Fruit fly (Drosophila melanogaster) whole organism, embryonic: Measurements from ENCODE around the gene CG14282.

Experiments used
- Bdp1 ChIP-seq: fragments of 200-800 bp; sonication (Bioruptor generic); optimal IDR thresholded peaks from 3 replicates; lab custom pipeline; 2016; ENCODE audit warnings: missing biosample characterization, missing genetic modification characterization
- CG10274 ChIP-seq: fragments of 200-800 bp; sonication (Bioruptor generic); optimal IDR thresholded peaks from 3 replicates; lab custom pipeline; 2017; ENCODE audit warnings: missing biosample characterization, mild to moderate bottlenecking, missing genetic modification characterization
- CG10366 ChIP-seq: fragments of 200-800 bp; sonication (Bioruptor generic); IDR thresholded peaks from 2 replicates; pipeline ENCODE4 v1.3.6; 2022; ENCODE audit warnings: missing biosample characterization, missing genetic modification characterization
- CG10462 ChIP-seq: fragments of 200-800 bp; sonication (Bioruptor generic); optimal IDR thresholded peaks from 2 replicates; lab custom pipeline; 2016; ENCODE audit warnings: missing biosample characterization, missing genetic modification characterization
- CG10654 ChIP-seq: fragments of 200-800 bp; sonication (Bioruptor generic); optimal IDR thresholded peaks from 2 replicates; lab custom pipeline; 2016; ENCODE audit warnings: missing biosample characterization, missing genetic modification characterization
- CG11695 ChIP-seq: fragments of 200-800 bp; sonication (Bioruptor generic); IDR thresholded peaks from 3 replicates; pipeline ENCODE4 v1.3.6; 2022; ENCODE audit warnings: missing biosample characterization, missing genetic modification characterization
- CG12391 ChIP-seq: fragments of 200-800 bp; sonication (Bioruptor generic); optimal IDR thresholded peaks from 3 replicates; lab custom pipeline; 2018; ENCODE audit warnings: missing biosample characterization, mild to moderate bottlenecking, missing genetic modification characterization, moderate library complexity
- CG13894 ChIP-seq: fragments of 200-800 bp; sonication (Bioruptor generic); optimal IDR thresholded peaks from 3 replicates; lab custom pipeline; 2018; ENCODE audit warnings: missing biosample characterization, mild to moderate bottlenecking, missing genetic modification characterization, moderate library complexity
- CG16863 ChIP-seq: fragments of 200-800 bp; sonication (Bioruptor generic); optimal IDR thresholded peaks from 3 replicates; lab custom pipeline; 2016; ENCODE audit warnings: missing biosample characterization, missing genetic modification characterization
- CG18476 ChIP-seq: fragments of 200-800 bp; sonication (Bioruptor generic); optimal IDR thresholded peaks from 2 replicates; lab custom pipeline; 2016; ENCODE audit warnings: missing biosample characterization, mild to moderate bottlenecking, missing genetic modification characterization
- CG6854 ChIP-seq: fragments of 200-800 bp; sonication (Bioruptor generic); optimal IDR thresholded peaks from 3 replicates; lab custom pipeline; 2017; ENCODE audit warnings: missing biosample characterization, mild to moderate bottlenecking, missing genetic modification characterization
- CG7745 ChIP-seq: fragments of 200-800 bp; sonication (Bioruptor generic); optimal IDR thresholded peaks from 2 replicates; lab custom pipeline; 2018; ENCODE audit warnings: missing biosample characterization, mild to moderate bottlenecking, missing genetic modification characterization, moderate library complexity
- CG7786 ChIP-seq: fragments of 200-800 bp; sonication (Bioruptor generic); optimal IDR thresholded peaks from 2 replicates; lab custom pipeline; 2016; ENCODE audit warnings: missing biosample characterization, missing genetic modification characterization
- CG9215 ChIP-seq: fragments of 200-800 bp; sonication (Bioruptor generic); IDR thresholded peaks from 2 replicates; pipeline ENCODE4 v1.3.6; 2022; ENCODE audit warnings: missing biosample characterization, missing genetic modification characterization
- CG9437 ChIP-seq: fragments of 200-800 bp; sonication (Bioruptor generic); optimal IDR thresholded peaks from 2 replicates; lab custom pipeline; 2018; ENCODE audit warnings: missing biosample characterization, mild to moderate bottlenecking, missing genetic modification characterization
- Dad ChIP-seq: fragments of 200-800 bp; sonication (Bioruptor generic); optimal IDR thresholded peaks from 3 replicates; lab custom pipeline; 2016; ENCODE audit warnings: missing biosample characterization, missing genetic modification characterization
- Dll ChIP-seq: fragments of 200-800 bp; sonication (Bioruptor generic); IDR thresholded peaks from 4 replicates; pipeline ENCODE4 v1.3.6; 2022; ENCODE audit warnings: missing biosample characterization, missing genetic modification characterization; ENCODE audit not compliant: partially characterized antibody
- ERR ChIP-seq: fragments of 200-800 bp; sonication (Bioruptor generic); optimal IDR thresholded peaks from 2 replicates; lab custom pipeline; 2016; ENCODE audit warnings: missing biosample characterization, missing genetic modification characterization
- Eip74EF ChIP-seq, 2 experiments: fragments of 200-800 bp in 1 of 2; fragments of >200 bp in 1 of 2; sonication (Bioruptor generic) in 1 of 2; optimal IDR thresholded peaks; 2 replicates each; lab custom pipeline; 2017 to 2019; ENCODE audit warnings: missing biosample characterization in 2 of 2, missing genetic modification characterization in 2 of 2, mild to moderate bottlenecking in 1 of 2, moderate library complexity in 1 of 2
- GATAe ChIP-seq: fragments of 200-800 bp; sonication (Bioruptor generic); conservative IDR thresholded peaks from 2 replicates; pipeline ENCODE4 v1.3.6; 2022; ENCODE audit warnings: missing biosample characterization, missing genetic modification characterization
- H2.0 ChIP-seq: fragments of 200-800 bp; sonication (Bioruptor generic); IDR thresholded peaks from 2 replicates; pipeline ENCODE4 v1.3.6; 2022; ENCODE audit warnings: missing biosample characterization, missing genetic modification characterization
- Hr51 ChIP-seq, 2 experiments: fragments of 200-800 bp; sonication (Bioruptor generic); optimal IDR thresholded peaks; 2 replicates in 1 of 2; 3 replicates in 1 of 2; lab custom pipeline; 2016 to 2018; ENCODE audit warnings: missing biosample characterization in 2 of 2, missing genetic modification characterization in 2 of 2, mild to moderate bottlenecking in 1 of 2, moderate library complexity in 1 of 2
- Hr78 ChIP-seq, 2 experiments: fragments of 200-800 bp in 1 of 2; fragments of >200 bp in 1 of 2; sonication (Bioruptor generic) in 1 of 2; optimal IDR thresholded peaks; 2 replicates each; lab custom pipeline; 2017 to 2019; ENCODE audit warnings: missing biosample characterization in 2 of 2, missing genetic modification characterization in 2 of 2, mild to moderate bottlenecking in 1 of 2, moderate library complexity in 1 of 2
- Max ChIP-seq: fragments of 200-800 bp; sonication (Bioruptor generic); optimal IDR thresholded peaks from 2 replicates; lab custom pipeline; 2016; ENCODE audit warnings: missing biosample characterization, mild to moderate bottlenecking, missing genetic modification characterization
- Six4 ChIP-seq: fragments of 200-800 bp; sonication (Bioruptor generic); optimal IDR thresholded peaks from 2 replicates; lab custom pipeline; 2016; ENCODE audit warnings: missing biosample characterization, missing genetic modification characterization
- Sox100B ChIP-seq: fragments of 200-800 bp; sonication (Bioruptor generic); optimal IDR thresholded peaks from 3 replicates; lab custom pipeline; 2018; ENCODE audit warnings: missing biosample characterization, mild to moderate bottlenecking, missing genetic modification characterization
- Spps ChIP-seq: fragments of 200-800 bp; sonication (Bioruptor generic); optimal IDR thresholded peaks from 2 replicates; lab custom pipeline; 2018; ENCODE audit warnings: missing biosample characterization, mild to moderate bottlenecking, missing genetic modification characterization
- Ssrp ChIP-seq: fragments of 200-800 bp; sonication (Bioruptor generic); optimal IDR thresholded peaks from 2 replicates; lab custom pipeline; 2018; ENCODE audit warnings: missing biosample characterization, mild to moderate bottlenecking, missing genetic modification characterization, moderate library complexity
- ato ChIP-seq: fragments of 200-800 bp; sonication (Bioruptor generic); IDR thresholded peaks from 2 replicates; pipeline ENCODE4 v1.3.6; 2022; ENCODE audit warnings: missing biosample characterization, missing genetic modification characterization; ENCODE audit not compliant: partially characterized antibody
- az2 ChIP-seq: fragments of 200-800 bp; sonication (Bioruptor generic); optimal IDR thresholded peaks from 3 replicates; lab custom pipeline; 2016; ENCODE audit warnings: missing biosample characterization, missing genetic modification characterization
- cad ChIP-seq: fragments of >200 bp; optimal IDR thresholded peaks from 2 replicates; lab custom pipeline; 2017; ENCODE audit warnings: missing biosample characterization, missing genetic modification characterization
- chn ChIP-seq: fragments of 200-800 bp; sonication (Bioruptor generic); optimal IDR thresholded peaks from 2 replicates; lab custom pipeline; 2016; ENCODE audit warnings: missing biosample characterization, missing genetic modification characterization
- dati ChIP-seq: fragments of 200-800 bp; sonication (Bioruptor generic); IDR thresholded peaks from 2 replicates; pipeline ENCODE4 v1.3.6; 2022; ENCODE audit warnings: missing biosample characterization, missing genetic modification characterization
- dmrt99B ChIP-seq: fragments of 200-800 bp; sonication (Bioruptor generic); optimal IDR thresholded peaks from 2 replicates; lab custom pipeline; 2018; ENCODE audit warnings: missing biosample characterization, mild to moderate bottlenecking, missing genetic modification characterization, moderate library complexity
- gem ChIP-seq: fragments of 200-800 bp; sonication (Bioruptor generic); optimal IDR thresholded peaks from 2 replicates; lab custom pipeline; 2019; ENCODE audit warnings: missing biosample characterization, mild to moderate bottlenecking, missing genetic modification characterization, moderate library complexity
- grn ChIP-seq: fragments of 200-800 bp; sonication (Bioruptor generic); optimal IDR thresholded peaks from 3 replicates; lab custom pipeline; 2017; ENCODE audit warnings: missing biosample characterization, missing genetic modification characterization
- ind ChIP-seq: fragments of 200-800 bp; sonication (Bioruptor generic); optimal IDR thresholded peaks from 3 replicates; lab custom pipeline; 2016; ENCODE audit warnings: missing biosample characterization, missing genetic modification characterization
- inv ChIP-seq: fragments of 200-800 bp; sonication (Bioruptor generic); IDR thresholded peaks from 2 replicates; pipeline ENCODE4 v1.3.6; 2022; ENCODE audit warnings: missing biosample characterization, missing genetic modification characterization; ENCODE audit not compliant: partially characterized antibody
- ken ChIP-seq: fragments of 200-800 bp; sonication (Bioruptor generic); IDR thresholded peaks from 3 replicates; pipeline ENCODE4 v1.3.6; 2022; ENCODE audit warnings: missing biosample characterization, missing genetic modification characterization
- klu ChIP-seq: fragments of 200-800 bp; sonication (Bioruptor generic); IDR thresholded peaks from 2 replicates; pipeline ENCODE4 v1.3.6; 2022; ENCODE audit warnings: missing biosample characterization, missing genetic modification characterization
- maf-S ChIP-seq: fragments of 200-800 bp; sonication (Bioruptor generic); optimal IDR thresholded peaks from 2 replicates; lab custom pipeline; 2016; ENCODE audit warnings: missing biosample characterization, missing genetic modification characterization
- nmo ChIP-seq: fragments of 200-800 bp; sonication (Bioruptor generic); optimal IDR thresholded peaks from 2 replicates; lab custom pipeline; 2018; ENCODE audit warnings: missing biosample characterization, mild to moderate bottlenecking, missing genetic modification characterization, moderate library complexity
- pho ChIP-seq: fragments of 200-800 bp; sonication (Bioruptor generic); optimal IDR thresholded peaks from 2 replicates; lab custom pipeline; 2016; ENCODE audit warnings: missing biosample characterization, missing genetic modification characterization
- psq ChIP-seq: fragments of 200-800 bp; sonication (Bioruptor generic); optimal IDR thresholded peaks from 2 replicates; lab custom pipeline; 2017; ENCODE audit warnings: missing biosample characterization, missing genetic modification characterization
- sc ChIP-seq, 3 experiments: fragments of >200 bp in 2 of 3; fragments of 200-800 bp in 1 of 3; sonication (Bioruptor generic) in 1 of 3; optimal IDR thresholded peaks; 2 replicates in 2 of 3; 3 replicates in 1 of 3; lab custom pipeline; 2017; ENCODE audit warnings: mild to moderate bottlenecking in 1 of 3, missing biosample characterization in 1 of 3, missing genetic modification characterization in 1 of 3, missing genetic modification reagents in 1 of 3
- sqz ChIP-seq: fragments of 200-800 bp; sonication (Bioruptor generic); optimal IDR thresholded peaks from 3 replicates; lab custom pipeline; 2018; ENCODE audit warnings: missing biosample characterization, mild to moderate bottlenecking, missing genetic modification characterization
- ssp ChIP-seq: fragments of 200-800 bp; sonication (Bioruptor generic); IDR thresholded peaks from 2 replicates; pipeline ENCODE4 v1.3.6; 2022; ENCODE audit warnings: missing biosample characterization, missing genetic modification characterization
- ttk ChIP-seq: fragments of 200-800 bp; sonication (Bioruptor generic); IDR thresholded peaks from 2 replicates; pipeline ENCODE4 v2.1.2; 2022; ENCODE audit warnings: missing biosample characterization, missing genetic modification characterization
- unc-4 ChIP-seq: fragments of 200-800 bp; sonication (Bioruptor generic); IDR thresholded peaks from 2 replicates; pipeline ENCODE4 v1.3.6; 2022; ENCODE audit warnings: missing biosample characterization, missing genetic modification characterization; ENCODE audit not compliant: partially characterized antibody
- zen2 ChIP-seq: fragments of 200-800 bp; sonication (Bioruptor generic); IDR thresholded peaks from 3 replicates; pipeline ENCODE4 v1.3.6; 2022; ENCODE audit warnings: missing biosample characterization, missing genetic modification characterization; ENCODE audit not compliant: partially characterized antibody

CG14282 gene

dm6 chr3R:19211778-19212177, 35.0 kb downstream of the CG14282 start, which contains the start of gene cry (continued):
- peak; percentile 17 for TF ChIP-seq chn (GFP tag; lab: Kevin White, UChicago)
- TF ChIP-seq klu (GFP tag; lab: Robert Waterston, UW): no peak
- TF ChIP-seq gem (tag; lab: Kevin White, UChicago): peak; percentile 83
- no peak for TF ChIP-seq unc-4
- peak; percentile 79 for TF ChIP-seq Ssrp (tag; lab: Kevin White, UChicago)
- TF ChIP-seq Hr51 (GFP tag; optimal IDR thresholded peaks at IDR 0.05; lab: Kevin White, UChicago): peak in 1 of 2 experiments; percentile 68
- no peak for TF ChIP-seq zen2
- no peak for TF ChIP-seq CG10274 (GFP tag; lab: Kevin White, UChicago)
- TF ChIP-seq Sox100B: peak; percentile 68
- peak; percentile 10; the same call in 1 of the 2 replicates for TF ChIP-seq ssp (GFP tag; lab: Robert Waterston, UW)
- no peak for TF ChIP-seq grn (GFP tag; lab: Kevin White, UChicago)
- no peak for TF ChIP-seq maf-S (GFP tag; lab: Kevin White, UChicago)
- no peak for TF ChIP-seq psq (GFP tag; lab: Kevin White, UChicago)
- no peak for TF ChIP-seq cad (GFP tag; lab: Kevin White, UChicago)
- no peak for TF ChIP-seq CG13894 (tag; lab: Kevin White, UChicago)
- TF ChIP-seq ERR (GFP tag; lab: Kevin White, UChicago): no peak
- peak; percentile 22 for TF ChIP-seq Spps
- TF ChIP-seq GATAe (GFP tag; lab: Robert Waterston, UW): no peak
- TF ChIP-seq Bdp1: no peak
- peak in 1 of 2 experiments; percentile 27 for TF ChIP-seq Hr78 (GFP tag; optimal IDR thresholded peaks at IDR 0.05; lab: Kevin White, UChicago)
- no peak for TF ChIP-seq Dll (GFP tag; lab: Robert Waterston, UW)
- peak; percentile 67 for TF ChIP-seq CG12391 (tag; lab: Kevin White, UChicago)
- TF ChIP-seq CG9437 (GFP tag; lab: Kevin White, UChicago): peak; percentile 64
- TF ChIP-seq CG11695 (GFP tag; lab: Robert Waterston, UW): 0 out of 3 replicates have a peak, but pooled peaks have one; percentile 47
- TF ChIP-seq Max (GFP tag; lab: Kevin White, UChicago): peak; percentile 39
- no peak for TF ChIP-seq CG6854 (GFP tag; lab: Kevin White, UChicago)
- no peak for TF ChIP-seq CG18476 (GFP tag; lab: Kevin White, UChicago)
- 0 out of 2 replicates have a peak, but pooled peaks have one; percentile 14 for TF ChIP-seq CG9215
- TF ChIP-seq nmo (GFP tag; lab: Kevin White, UChicago): peak; percentile 84
- peak; percentile 56 for TF ChIP-seq az2
- no peak for TF ChIP-seq sqz
- TF ChIP-seq dmrt99B (tag; lab: Kevin White, UChicago): peak; percentile 80
- no peak for TF ChIP-seq H2.0 (GFP tag; lab: Robert Waterston, UW)
- no peak for TF ChIP-seq dati (GFP tag; lab: Robert Waterston, UW)
- TF ChIP-seq sc (optimal IDR thresholded peaks at IDR 0.05; lab: Kevin White, UChicago): no peak
- peak; percentile 67 for TF ChIP-seq sc (GFP tag; optimal IDR thresholded peaks at IDR 0.05; lab: Kevin White, UChicago)
- TF ChIP-seq pho (GFP tag; lab: Kevin White, UChicago): no peak
- peak; percentile 2 for TF ChIP-seq CG10654 (GFP tag; lab: Kevin White, UChicago)
- TF ChIP-seq ttk (GFP tag; lab: Robert Waterston, UW): no peak
- 0 out of 3 replicates have a peak, but pooled peaks have one; percentile 36 for TF ChIP-seq ken (GFP tag; lab: Robert Waterston, UW)
- no peak for TF ChIP-seq inv (GFP tag; lab: Robert Waterston, UW)
- no peak for TF ChIP-seq CG16863 (GFP tag; lab: Kevin White, UChicago)
- no peak for TF ChIP-seq ato (GFP tag; lab: Robert Waterston, UW)
- no peak for TF ChIP-seq CG7745 (tag; lab: Kevin White, UChicago)
- peak; percentile 30; the same call in 1 of the 2 replicates for TF ChIP-seq CG10366 (GFP tag; lab: Robert Waterston, UW)
- TF ChIP-seq CG7786 (GFP tag; lab: Kevin White, UChicago): no peak
- no peak for TF ChIP-seq Eip74EF (GFP tag; optimal IDR thresholded peaks at IDR 0.05; lab: Kevin White, UChicago)
- peak; percentile 34 for TF ChIP-seq ind (GFP tag; lab: Kevin White, UChicago)
- peak; percentile 9 for TF ChIP-seq Six4 (GFP tag; lab: Kevin White, UChicago)
- TF ChIP-seq CG10462 (GFP tag; lab: Kevin White, UChicago): no peak
- no peak for TF ChIP-seq Dad (GFP tag; lab: Kevin White, UChicago)
